Fruit fly (Drosophila melanogaster) whole organism, embryonic: Measurements from ENCODE around the gene CG14330.

Experiments
- BEAF-32 ChIP-seq: fragments of 200-800 bp; sonication (Bioruptor generic); optimal IDR thresholded peaks from 3 replicates; lab custom pipeline; 2017; ENCODE audit warnings: missing biosample characterization, missing genetic modification characterization, mild to moderate bottlenecking, moderate library complexity, missing genetic modification reagents
- CG10209 ChIP-seq: fragments of 200-800 bp; sonication (Bioruptor generic); optimal IDR thresholded peaks from 3 replicates; lab custom pipeline; 2017; ENCODE audit warnings: missing biosample characterization, mild to moderate bottlenecking, missing genetic modification characterization, missing genetic modification reagents
- CG11504 ChIP-seq: fragments of 200-800 bp; sonication (Bioruptor generic); optimal IDR thresholded peaks from 3 replicates; lab custom pipeline; 2019; ENCODE audit warnings: missing biosample characterization, mild to moderate bottlenecking, missing genetic modification characterization, moderate library complexity
- CG11695 ChIP-seq: fragments of 200-800 bp; sonication (Bioruptor generic); IDR thresholded peaks from 3 replicates; pipeline ENCODE4 v1.3.6; 2022; ENCODE audit warnings: missing biosample characterization, missing genetic modification characterization
- CG13894 ChIP-seq: fragments of 200-800 bp; sonication (Bioruptor generic); optimal IDR thresholded peaks from 3 replicates; lab custom pipeline; 2018; ENCODE audit warnings: missing biosample characterization, mild to moderate bottlenecking, missing genetic modification characterization, moderate library complexity
- CG14050 ChIP-seq: fragments of 200-800 bp; sonication (Bioruptor generic); IDR thresholded peaks from 3 replicates; pipeline ENCODE4 v1.3.6; 2022; ENCODE audit warnings: missing biosample characterization, missing genetic modification characterization
- CG15011 ChIP-seq: fragments of 200-800 bp; sonication (Bioruptor generic); optimal IDR thresholded peaks from 3 replicates; lab custom pipeline; 2018; ENCODE audit warnings: missing biosample characterization, mild to moderate bottlenecking, missing genetic modification characterization
- CG15269 ChIP-seq: fragments of 200-800 bp; sonication (Bioruptor generic); optimal IDR thresholded peaks from 2 replicates; lab custom pipeline; 2018; ENCODE audit warnings: missing biosample characterization, mild to moderate bottlenecking, missing genetic modification characterization, moderate library complexity
- CG16863 ChIP-seq: fragments of 200-800 bp; sonication (Bioruptor generic); optimal IDR thresholded peaks from 3 replicates; lab custom pipeline; 2016; ENCODE audit warnings: missing biosample characterization, missing genetic modification characterization
- CG17612 ChIP-seq: fragments of 200-800 bp; sonication (Bioruptor generic); IDR thresholded peaks from 2 replicates; pipeline ENCODE4 v1.3.6; 2022; ENCODE audit warnings: missing biosample characterization, missing genetic modification characterization
- CG31224 ChIP-seq: fragments of 200-800 bp; sonication (Bioruptor generic); IDR thresholded peaks from 2 replicates; pipeline ENCODE4 v1.3.6; 2022; ENCODE audit warnings: missing biosample characterization, missing genetic modification characterization
- CG3281 ChIP-seq: fragments of 200-800 bp; sonication (Bioruptor generic); optimal IDR thresholded peaks from 3 replicates; lab custom pipeline; 2017; ENCODE audit warnings: missing biosample characterization, mild to moderate bottlenecking, missing genetic modification characterization
- CG33557 ChIP-seq: fragments of 200-800 bp; sonication (Bioruptor generic); optimal IDR thresholded peaks from 2 replicates; lab custom pipeline; 2019; ENCODE audit warnings: missing biosample characterization, mild to moderate bottlenecking, missing genetic modification characterization, moderate library complexity
- CG3995 ChIP-seq: fragments of 200-800 bp; sonication (Bioruptor generic); optimal IDR thresholded peaks from 3 replicates; lab custom pipeline; 2016; ENCODE audit warnings: missing biosample characterization, missing genetic modification characterization
- CG42726 ChIP-seq: fragments of 200-800 bp; sonication (Bioruptor generic); IDR thresholded peaks from 2 replicates; pipeline ENCODE4 v1.3.6; 2022; ENCODE audit warnings: missing biosample characterization, missing genetic modification characterization; ENCODE audit not compliant: partially characterized antibody
- CG7928 ChIP-seq: fragments of 200-800 bp; sonication (Bioruptor generic); optimal IDR thresholded peaks from 2 replicates; lab custom pipeline; 2017; ENCODE audit warnings: missing biosample characterization, mild to moderate bottlenecking, missing genetic modification characterization
- CG9609 ChIP-seq: fragments of 200-800 bp; sonication (Bioruptor generic); optimal IDR thresholded peaks from 3 replicates; lab custom pipeline; 2016; ENCODE audit warnings: missing biosample characterization, missing genetic modification characterization
- CTCF ChIP-seq: fragments of 200-800 bp; sonication (Bioruptor generic); optimal IDR thresholded peaks from 2 replicates; lab custom pipeline; 2017; ENCODE audit warnings: missing biosample characterization, mild to moderate bottlenecking, missing genetic modification characterization, moderate library complexity
- Camta ChIP-seq: fragments of 200-800 bp; sonication (Bioruptor generic); optimal IDR thresholded peaks from 2 replicates; lab custom pipeline; 2016; ENCODE audit warnings: missing biosample characterization, missing genetic modification characterization
- D ChIP-seq, 2 experiments: fragments of 200-800 bp in 1 of 2; fragments of >200 bp in 1 of 2; sonication (Bioruptor generic) in 1 of 2; optimal IDR thresholded peaks; 2 replicates in 1 of 2; 3 replicates in 1 of 2; lab custom pipeline; 2017; ENCODE audit warnings: mild to moderate bottlenecking in 1 of 2, missing biosample characterization in 1 of 2, missing genetic modification characterization in 1 of 2, missing genetic modification reagents in 1 of 2
- D19B ChIP-seq: fragments of 200-800 bp; sonication (Bioruptor generic); optimal IDR thresholded peaks from 2 replicates; lab custom pipeline; 2017; ENCODE audit warnings: missing biosample characterization, mild to moderate bottlenecking, missing genetic modification characterization
- Deaf1 ChIP-seq: fragments of 200-800 bp; optimal IDR thresholded peaks from 3 replicates; lab custom pipeline; 2019; ENCODE audit warnings: missing biosample characterization, mild to moderate bottlenecking, missing genetic modification characterization, moderate library complexity
- Dfd ChIP-seq, 2 experiments: fragments of >200 bp; optimal IDR thresholded peaks; 2 replicates each; lab custom pipeline; 2017; ENCODE audit warnings: missing biosample characterization in 2 of 2, missing genetic modification characterization in 2 of 2
- Dref ChIP-seq: fragments of 200-800 bp; sonication (Bioruptor generic); IDR thresholded peaks from 2 replicates; pipeline ENCODE4 v1.3.6; 2022; ENCODE audit warnings: missing biosample characterization, missing genetic modification characterization
- ERR ChIP-seq: fragments of 200-800 bp; sonication (Bioruptor generic); optimal IDR thresholded peaks from 2 replicates; lab custom pipeline; 2016; ENCODE audit warnings: missing biosample characterization, missing genetic modification characterization
- Fer2 ChIP-seq: fragments of 200-800 bp; sonication (Bioruptor generic); optimal IDR thresholded peaks from 2 replicates; lab custom pipeline; 2018; ENCODE audit warnings: missing biosample characterization, mild to moderate bottlenecking, missing genetic modification characterization, moderate library complexity
- Gug ChIP-seq: fragments of 200-800 bp; sonication (Bioruptor generic); IDR thresholded peaks from 4 replicates; pipeline ENCODE4 v1.3.6; 2022; ENCODE audit warnings: missing biosample characterization, missing genetic modification characterization
- Hr51 ChIP-seq, 2 experiments: fragments of 200-800 bp; sonication (Bioruptor generic); optimal IDR thresholded peaks; 2 replicates in 1 of 2; 3 replicates in 1 of 2; lab custom pipeline; 2016 to 2018; ENCODE audit warnings: missing biosample characterization in 2 of 2, missing genetic modification characterization in 2 of 2, mild to moderate bottlenecking in 1 of 2, moderate library complexity in 1 of 2
- Max ChIP-seq: fragments of 200-800 bp; sonication (Bioruptor generic); optimal IDR thresholded peaks from 2 replicates; lab custom pipeline; 2016; ENCODE audit warnings: missing biosample characterization, mild to moderate bottlenecking, missing genetic modification characterization
- Neu2 ChIP-seq: fragments of 200-800 bp; sonication (Bioruptor generic); optimal IDR thresholded peaks from 3 replicates; lab custom pipeline; 2016; ENCODE audit warnings: missing biosample characterization, missing genetic modification characterization, borderline replicate concordance
- Opbp ChIP-seq: fragments of 200-800 bp; sonication (Bioruptor generic); IDR thresholded peaks from 3 replicates; pipeline ENCODE4 v1.3.6; 2022; ENCODE audit warnings: missing biosample characterization, missing genetic modification characterization; ENCODE audit not compliant: partially characterized antibody
- Side ChIP-seq: fragments of 200-800 bp; sonication (Bioruptor generic); optimal IDR thresholded peaks from 2 replicates; lab custom pipeline; 2016; ENCODE audit warnings: missing biosample characterization, missing genetic modification characterization
- Xrp1 ChIP-seq: fragments of 200-800 bp; sonication (Bioruptor generic); IDR thresholded peaks from 2 replicates; pipeline ENCODE4 v1.3.6; 2022; ENCODE audit warnings: missing biosample characterization, missing genetic modification characterization
- al ChIP-seq: fragments of 200-800 bp; sonication (Bioruptor generic); IDR thresholded peaks from 2 replicates; pipeline ENCODE4 v1.3.6; 2022; ENCODE audit warnings: missing biosample characterization, missing genetic modification characterization
- amos ChIP-seq: fragments of 200-800 bp; sonication (Bioruptor generic); IDR thresholded peaks from 2 replicates; pipeline ENCODE4 v1.3.6; 2022; ENCODE audit warnings: missing biosample characterization, missing genetic modification characterization; ENCODE audit not compliant: partially characterized antibody
- az2 ChIP-seq: fragments of 200-800 bp; sonication (Bioruptor generic); optimal IDR thresholded peaks from 3 replicates; lab custom pipeline; 2016; ENCODE audit warnings: missing biosample characterization, missing genetic modification characterization
- bbx ChIP-seq: fragments of 200-800 bp; sonication (Bioruptor generic); IDR thresholded peaks from 2 replicates; pipeline ENCODE4 v1.3.6; 2022; ENCODE audit warnings: missing biosample characterization, missing genetic modification characterization; ENCODE audit not compliant: partially characterized antibody
- disco-r ChIP-seq: fragments of 200-800 bp; sonication (Bioruptor generic); optimal IDR thresholded peaks from 2 replicates; lab custom pipeline; 2016; ENCODE audit warnings: missing biosample characterization, missing genetic modification characterization
- dysf ChIP-seq: fragments of 200-800 bp; sonication (Bioruptor generic); IDR thresholded peaks from 3 replicates; pipeline ENCODE4 v1.3.6; 2022; ENCODE audit warnings: missing biosample characterization, missing genetic modification characterization
- h ChIP-seq: fragments of >200 bp; optimal IDR thresholded peaks from 2 replicates; lab custom pipeline; 2017
- hb ChIP-seq: fragments of 200-800 bp; sonication (Bioruptor generic); IDR thresholded peaks from 3 replicates; pipeline ENCODE4 v1.3.6; 2022; ENCODE audit warnings: missing biosample characterization, missing genetic modification characterization; ENCODE audit not compliant: partially characterized antibody
- lbe ChIP-seq: fragments of 200-800 bp; sonication (Bioruptor generic); optimal IDR thresholded peaks from 2 replicates; lab custom pipeline; 2016; ENCODE audit warnings: missing biosample characterization, mild to moderate bottlenecking, missing genetic modification characterization
- oc ChIP-seq: fragments of 200-800 bp; sonication (Bioruptor generic); optimal IDR thresholded peaks from 2 replicates; lab custom pipeline; 2018; ENCODE audit warnings: missing biosample characterization, mild to moderate bottlenecking, missing genetic modification characterization, moderate library complexity
- ranshi ChIP-seq: fragments of 200-800 bp; sonication (Bioruptor generic); IDR thresholded peaks from 2 replicates; pipeline ENCODE4 v1.3.6; 2022; ENCODE audit warnings: missing biosample characterization, missing genetic modification characterization
- scrt ChIP-seq: fragments of 200-800 bp; sonication (Bioruptor generic); optimal IDR thresholded peaks from 2 replicates; lab custom pipeline; 2018; ENCODE audit warnings: missing biosample characterization, mild to moderate bottlenecking, missing genetic modification characterization, moderate library complexity
- sens ChIP-seq: fragments of 200-800 bp; sonication (Bioruptor generic); peaks from one replicate; lab custom pipeline; 2016; ENCODE audit warnings: missing biosample characterization, missing genetic modification characterization
- sna ChIP-seq: fragments of 200-800 bp; sonication (Bioruptor generic); IDR thresholded peaks from 2 replicates; pipeline ENCODE4 v1.3.6; 2022; ENCODE audit warnings: missing biosample characterization, missing genetic modification characterization; ENCODE audit not compliant: partially characterized antibody
- sob ChIP-seq: fragments of 200-800 bp; sonication (Bioruptor generic); IDR thresholded peaks from 2 replicates; pipeline ENCODE4 v1.3.6; 2022; ENCODE audit warnings: missing biosample characterization, missing genetic modification characterization
- ssp ChIP-seq: fragments of 200-800 bp; sonication (Bioruptor generic); IDR thresholded peaks from 2 replicates; pipeline ENCODE4 v1.3.6; 2022; ENCODE audit warnings: missing biosample characterization, missing genetic modification characterization
- stwl ChIP-seq: fragments of 200-800 bp; sonication (Bioruptor generic); optimal IDR thresholded peaks from 3 replicates; lab custom pipeline; 2018; ENCODE audit warnings: missing biosample characterization, mild to moderate bottlenecking, missing genetic modification characterization, moderate library complexity
- tx ChIP-seq: fragments of 200-800 bp; sonication (Bioruptor generic); optimal IDR thresholded peaks from 2 replicates; lab custom pipeline; 2016; ENCODE audit warnings: missing biosample characterization, missing genetic modification characterization

CG14330 gene

DNA sequence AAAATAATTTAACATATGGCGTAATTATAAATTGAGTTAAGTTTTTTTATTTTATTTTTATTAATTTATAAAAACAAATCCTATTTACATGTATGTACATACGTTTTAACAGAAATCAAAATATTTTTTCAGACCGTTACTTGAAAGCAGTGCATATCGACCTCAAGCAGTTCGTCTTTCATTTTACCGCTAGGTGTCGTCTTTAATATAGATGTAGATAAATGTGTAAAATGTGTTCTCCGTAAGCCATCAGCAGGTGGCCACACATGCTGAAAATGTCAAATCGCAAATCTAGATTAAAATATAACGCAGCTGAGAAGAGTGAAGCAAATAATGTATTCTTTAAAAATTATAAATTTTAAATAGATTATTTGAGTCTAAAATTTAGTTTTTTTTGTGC is 7.2 kb downstream of the CG14330 start (continued):
- TF ChIP-seq CG3995 (GFP tag; lab: Kevin White, UChicago) = peak; percentile 28
- TF ChIP-seq CG13894 (tag; lab: Kevin White, UChicago) = peak; percentile 9
- TF ChIP-seq amos (GFP tag; lab: Robert Waterston, UW) = peak; percentile 62
- no peak for TF ChIP-seq tx
- no peak for TF ChIP-seq CG7928
- no peak for TF ChIP-seq h (lab: Kevin White, UChicago)
- peak; percentile 69; the same call in 2 of the 3 replicates for TF ChIP-seq Opbp (GFP tag; lab: Robert Waterston, UW)
- peak; percentile 46 for TF ChIP-seq CG11504 (tag; lab: Kevin White, UChicago)
- no peak for TF ChIP-seq CG31224 (GFP tag; lab: Robert Waterston, UW)
- TF ChIP-seq Gug (GFP tag; lab: Robert Waterston, UW) = no peak
- no peak for TF ChIP-seq Deaf1
- no peak for TF ChIP-seq CG10209 (GFP tag; lab: Kevin White, UChicago)
- no peak for TF ChIP-seq Max
- no peak for TF ChIP-seq dysf (GFP tag; lab: Robert Waterston, UW)
- peak in 1 of 2 experiments; percentile 47 for TF ChIP-seq Dfd (GFP tag; optimal IDR thresholded peaks at IDR 0.05; lab: Kevin White, UChicago)
- no peak for TF ChIP-seq Neu2 (GFP tag; lab: Kevin White, UChicago)
- TF ChIP-seq CG16863 = no peak
- no peak for TF ChIP-seq al (GFP tag; lab: Robert Waterston, UW)
- no peak for TF ChIP-seq CG33557 (GFP tag; lab: Kevin White, UChicago)
- TF ChIP-seq Camta (GFP tag; lab: Kevin White, UChicago) = no peak
- TF ChIP-seq ERR (GFP tag; lab: Kevin White, UChicago) = no peak
- no peak for TF ChIP-seq D (optimal IDR thresholded peaks at IDR 0.05; lab: Kevin White, UChicago)
- TF ChIP-seq D (GFP tag; optimal IDR thresholded peaks at IDR 0.05; lab: Kevin White, UChicago) = no peak
- TF ChIP-seq CG9609 (GFP tag; lab: Kevin White, UChicago) = no peak
- peak; percentile 71 for TF ChIP-seq CG42726 (GFP tag; lab: Robert Waterston, UW)
- TF ChIP-seq ranshi (GFP tag; lab: Robert Waterston, UW) = no peak
- no peak for TF ChIP-seq CG15011 (GFP tag; lab: Kevin White, UChicago)
- peak; percentile 48; the same call in 1 of the 2 replicates for TF ChIP-seq bbx (GFP tag; lab: Robert Waterston, UW)
- peak; percentile 51; the same call in 2 of the 3 replicates for TF ChIP-seq hb
- no peak for TF ChIP-seq CG3281 (GFP tag; lab: Kevin White, UChicago)
- no peak for TF ChIP-seq lbe
- no peak for TF ChIP-seq CG17612 (GFP tag; lab: Robert Waterston, UW)
- TF ChIP-seq Fer2 (tag; lab: Kevin White, UChicago) = no peak
- TF ChIP-seq ssp (GFP tag; lab: Robert Waterston, UW) = no peak
- no peak for TF ChIP-seq Side (GFP tag; lab: Kevin White, UChicago)
- TF ChIP-seq scrt (GFP tag; lab: Kevin White, UChicago) = no peak
- no peak for TF ChIP-seq az2
- peak; percentile 48 for TF ChIP-seq sens (GFP tag; lab: Kevin White, UChicago)
- no peak for TF ChIP-seq Hr51 (GFP tag; optimal IDR thresholded peaks at IDR 0.05; lab: Kevin White, UChicago)
- no peak for TF ChIP-seq sna (GFP tag; lab: Robert Waterston, UW)
- no peak for TF ChIP-seq CG11695
- TF ChIP-seq D19B (GFP tag; lab: Kevin White, UChicago) = no peak
- TF ChIP-seq Xrp1 (GFP tag; lab: Robert Waterston, UW) = no peak
- no peak for TF ChIP-seq sob (GFP tag; lab: Robert Waterston, UW)
- TF ChIP-seq stwl = peak; percentile 96
- no peak for TF ChIP-seq CG15269 (tag; lab: Kevin White, UChicago)
- no peak for TF ChIP-seq CG14050 (GFP tag; lab: Robert Waterston, UW)
- no peak for TF ChIP-seq oc (tag; lab: Kevin White, UChicago)
- no peak for TF ChIP-seq Dref (GFP tag; lab: Robert Waterston, UW)
- no peak for TF ChIP-seq disco-r
- peak; percentile 95 for TF ChIP-seq CTCF (GFP tag; lab: Kevin White, UChicago)
- no peak for TF ChIP-seq BEAF-32 (GFP tag; lab: Kevin White, UChicago)
